Fruit fly (Drosophila melanogaster) Kc167 (cell line): Measurements from ENCODE around the gene GlyRS.

Source experiments
- h ChIP-seq: fragments of >200 bp; optimal IDR thresholded peaks from 3 replicates; lab custom pipeline; 2018; ENCODE audit warnings: missing external identifiers
- psq ChIP-seq: fragments of >200 bp; optimal IDR thresholded peaks from 2 replicates; lab custom pipeline; 2017; ENCODE audit warnings: missing external identifiers
- ttk ChIP-seq: sonication (Bioruptor generic); optimal IDR thresholded peaks from 2 replicates; lab custom pipeline; 2017; ENCODE audit warnings: missing external identifiers

- TF ChIP-seq psq (lab: Kevin White, UChicago): no peak
- TF ChIP-seq h (lab: Kevin White, UChicago): no peak
- no peak for TF ChIP-seq ttk
Measured at dm6 chr3L:15108524-15108923, 13.6 kb downstream of the GlyRS start.
